Worm (Caenorhabditis elegans) whole organism, L4 larva: ENCODE results near the gene msd-2.

Experiments used
- R02D3.7 ChIP-seq: fragments of 150-350 bp; sonication (generic microtip); optimal IDR thresholded peaks from 3 replicates; lab custom pipeline; 2014; ENCODE audit warnings: missing biosample characterization, missing genetic modification characterization
- nhr-28 ChIP-seq: fragments of 150-350 bp; optimal IDR thresholded peaks from 2 replicates; lab custom pipeline; 2014; ENCODE audit warnings: missing biosample characterization, missing genetic modification characterization
- skn-1 ChIP-seq: fragments of 150-350 bp; optimal IDR thresholded peaks from 2 replicates; lab custom pipeline; 2014; ENCODE audit warnings: missing biosample characterization, missing genetic modification characterization
- snpc-4 ChIP-seq: fragments of 150-350 bp; optimal IDR thresholded peaks from 2 replicates; lab custom pipeline; 2014; ENCODE audit warnings: missing biosample characterization, missing genetic modification characterization
- tra-1 ChIP-seq: fragments of 200-800 bp; sonication (Bioruptor generic); IDR thresholded peaks from 2 replicates; pipeline ENCODE4 v1.3.6; 2022; ENCODE audit warnings: missing genetic modification reagents, missing genetic modification characterization, missing compliant biosample characterization
- unc-130 ChIP-seq: sonication (generic microtip); optimal IDR thresholded peaks from 2 replicates; lab custom pipeline; 2016; ENCODE audit warnings: missing genetic modification reagents, missing genetic modification characterization, missing compliant biosample characterization
- unc-62 ChIP-seq, 3 experiments: fragments of 150-350 bp in 1 of 3; sonication (generic microtip); optimal IDR thresholded peaks in 2 of 3; peaks in 1 of 3; 1 replicate in 1 of 3; 2 replicates in 2 of 3; lab custom pipeline; 2014 to 2017; ENCODE audit warnings: missing biosample characterization in 3 of 3, missing genetic modification characterization in 3 of 3, missing genetic modification reagents in 3 of 3, missing genotype in 1 of 3

- TF ChIP-seq snpc-4 (tag; lab: Kevin White, UChicago) (no peak), unc-130 (GFP tag; lab: Kevin White, UChicago) (no peak), nhr-28 (tag; lab: Kevin White, UChicago) (peak; percentile 74), unc-62 (GFP tag; optimal IDR thresholded peaks at IDR 0.05 in 1 of 2; lab: Kevin White, UChicago) (no peak), unc-62 (tag; optimal IDR thresholded peaks at IDR 0.05; lab: Kevin White, UChicago) (no peak), R02D3.7 (tag; lab: Kevin White, UChicago) (no peak), skn-1 (no peak), tra-1 (GFP tag; lab: Robert Waterston, UW) (no peak)
Measured at ce11 chrIV:10007758-10008157, 21.1 kb upstream of the msd-2 start.
